Fruit fly (Drosophila melanogaster) whole organism, embryonic: ENCODE data around the gene Lsp2.
A peak's percentile ranks its signal among the peaks of the same experiment; 100 is the strongest.

ENCODE experiments used
- CG10462 ChIP-seq: fragments of 200-800 bp; sonication (Bioruptor generic); optimal IDR thresholded peaks from 2 replicates; lab custom pipeline; 2016; ENCODE audit warnings: missing biosample characterization, missing genetic modification characterization
- CG10654 ChIP-seq: fragments of 200-800 bp; sonication (Bioruptor generic); optimal IDR thresholded peaks from 2 replicates; lab custom pipeline; 2016; ENCODE audit warnings: missing biosample characterization, missing genetic modification characterization
- CG11093 ChIP-seq: fragments of 200-800 bp; sonication (Bioruptor generic); IDR thresholded peaks from 3 replicates; pipeline ENCODE4 v1.3.6; 2022; ENCODE audit warnings: missing biosample characterization, missing genetic modification characterization
- CG11696 ChIP-seq: fragments of 200-800 bp; sonication (Bioruptor generic); IDR thresholded peaks from 2 replicates; pipeline ENCODE4 v1.3.6; 2022; ENCODE audit warnings: missing biosample characterization, missing genetic modification characterization
- CG12769 ChIP-seq: fragments of 200-800 bp; sonication (Bioruptor generic); optimal IDR thresholded peaks from 2 replicates; lab custom pipeline; 2019; ENCODE audit warnings: missing biosample characterization, mild to moderate bottlenecking, missing genetic modification characterization, moderate library complexity
- CG14014 ChIP-seq: fragments of 200-800 bp; sonication (Bioruptor generic); IDR thresholded peaks from 2 replicates; pipeline ENCODE4 v1.3.6; 2022; ENCODE audit warnings: missing biosample characterization, missing genetic modification characterization
- CG14667 ChIP-seq: fragments of 200-800 bp; sonication (Bioruptor generic); IDR thresholded peaks from 2 replicates; pipeline ENCODE4 v1.3.6; 2022; ENCODE audit warnings: missing biosample characterization, missing genetic modification characterization
- CG1529 ChIP-seq: fragments of 200-800 bp; sonication (Bioruptor generic); optimal IDR thresholded peaks from 3 replicates; lab custom pipeline; 2018; ENCODE audit warnings: missing biosample characterization, missing genetic modification characterization
- CG17361 ChIP-seq: fragments of 200-800 bp; sonication (Bioruptor generic); IDR thresholded peaks from 3 replicates; pipeline ENCODE4 v1.3.6; 2022; ENCODE audit warnings: missing biosample characterization, missing genetic modification characterization
- CG17612 ChIP-seq: fragments of 200-800 bp; sonication (Bioruptor generic); IDR thresholded peaks from 2 replicates; pipeline ENCODE4 v1.3.6; 2022; ENCODE audit warnings: missing biosample characterization, missing genetic modification characterization
- CG17829 ChIP-seq: fragments of 200-800 bp; optimal IDR thresholded peaks from 2 replicates; lab custom pipeline; 2019; ENCODE audit warnings: missing biosample characterization, mild to moderate bottlenecking, missing genetic modification characterization, moderate library complexity
- CG1792 ChIP-seq: fragments of 200-800 bp; sonication (Bioruptor generic); optimal IDR thresholded peaks from 2 replicates; lab custom pipeline; 2016; ENCODE audit warnings: missing biosample characterization, missing genetic modification characterization
- CG31365 ChIP-seq: fragments of 200-800 bp; sonication (Bioruptor generic); optimal IDR thresholded peaks from 2 replicates; lab custom pipeline; 2018; ENCODE audit warnings: missing biosample characterization, mild to moderate bottlenecking, missing genetic modification characterization
- CG32767 ChIP-seq: fragments of 200-800 bp; sonication (Bioruptor generic); IDR thresholded peaks from 2 replicates; pipeline ENCODE4 v1.3.6; 2022; ENCODE audit warnings: missing biosample characterization, missing genetic modification characterization
- CG3726 ChIP-seq: fragments of 200-800 bp; sonication (Bioruptor generic); IDR thresholded peaks from 3 replicates; pipeline ENCODE4, ENCODE4 v1.3.6; 2022; ENCODE audit warnings: missing biosample characterization, missing genetic modification characterization
- CG3838 ChIP-seq: fragments of 200-800 bp; sonication (Bioruptor generic); optimal IDR thresholded peaks from 3 replicates; lab custom pipeline; 2016; ENCODE audit warnings: missing biosample characterization, missing genetic modification characterization
- CG3847 ChIP-seq: fragments of 200-800 bp; sonication (Bioruptor generic); IDR thresholded peaks from 2 replicates; pipeline ENCODE4 v1.3.6; 2022; ENCODE audit warnings: missing biosample characterization, missing genetic modification characterization
- CG3995 ChIP-seq: fragments of 200-800 bp; sonication (Bioruptor generic); optimal IDR thresholded peaks from 3 replicates; lab custom pipeline; 2016; ENCODE audit warnings: missing biosample characterization, missing genetic modification characterization
- CG4707 ChIP-seq: fragments of 200-800 bp; sonication (Bioruptor generic); optimal IDR thresholded peaks from 2 replicates; lab custom pipeline; 2018; ENCODE audit warnings: missing biosample characterization, mild to moderate bottlenecking, missing genetic modification characterization, moderate library complexity
- CG5953 ChIP-seq: fragments of 200-800 bp; sonication (Bioruptor generic); IDR thresholded peaks from 2 replicates; pipeline ENCODE4 v1.3.6; 2022; ENCODE audit warnings: missing biosample characterization, missing genetic modification characterization
- CG6813 ChIP-seq: fragments of 200-800 bp; sonication (Bioruptor generic); optimal IDR thresholded peaks from 2 replicates; lab custom pipeline; 2017; ENCODE audit warnings: missing biosample characterization, missing genetic modification characterization, mild to moderate bottlenecking, moderate library complexity, missing genetic modification reagents
- CG7839 ChIP-seq: fragments of 200-800 bp; sonication (Bioruptor generic); optimal IDR thresholded peaks from 3 replicates; lab custom pipeline; 2018; ENCODE audit warnings: missing biosample characterization, mild to moderate bottlenecking, missing genetic modification characterization, moderate library complexity
- CG8089 ChIP-seq: fragments of 200-800 bp; sonication (Bioruptor generic); optimal IDR thresholded peaks from 3 replicates; lab custom pipeline; 2016; ENCODE audit warnings: missing biosample characterization, missing genetic modification characterization
- CG9876 ChIP-seq: fragments of 200-800 bp; sonication (Bioruptor generic); optimal IDR thresholded peaks from 2 replicates; lab custom pipeline; 2016; ENCODE audit warnings: missing biosample characterization, missing genetic modification characterization
- CG9932 ChIP-seq: fragments of 200-800 bp; sonication (Bioruptor generic); IDR thresholded peaks from 2 replicates; pipeline ENCODE4 v1.3.6; 2022; ENCODE audit warnings: missing biosample characterization, missing genetic modification characterization
- Hey ChIP-seq: fragments of 200-800 bp; sonication (Bioruptor generic); optimal IDR thresholded peaks from 3 replicates; lab custom pipeline; 2018; ENCODE audit warnings: missing biosample characterization, mild to moderate bottlenecking, missing genetic modification characterization
- Hsf ChIP-seq: fragments of 200-800 bp; sonication (Bioruptor generic); optimal IDR thresholded peaks from 3 replicates; lab custom pipeline; 2016; ENCODE audit warnings: missing biosample characterization, missing genetic modification characterization
- Lhr ChIP-seq: fragments of 200-800 bp; sonication (Bioruptor generic); optimal IDR thresholded peaks from 3 replicates; lab custom pipeline; 2017; ENCODE audit warnings: mild to moderate bottlenecking, missing biosample characterization, missing genetic modification reagents, missing genetic modification characterization
- MESR4 ChIP-seq: fragments of 200-800 bp; sonication (Bioruptor generic); optimal IDR thresholded peaks from 2 replicates; lab custom pipeline; 2018; ENCODE audit warnings: missing biosample characterization, mild to moderate bottlenecking, missing genetic modification characterization, moderate library complexity
- Sry-δ ChIP-seq: fragments of 200-800 bp; sonication (Bioruptor generic); optimal IDR thresholded peaks from 2 replicates; lab custom pipeline; 2016; ENCODE audit warnings: missing biosample characterization, missing genetic modification characterization
- Stat92E ChIP-seq, 3 experiments: fragments of >200 bp in 2 of 3; fragments of 200-800 bp in 1 of 3; sonication (Bioruptor generic) in 1 of 3; optimal IDR thresholded peaks; 2 replicates each; lab custom pipeline; 2017 to 2019; ENCODE audit warnings: missing biosample characterization in 3 of 3, missing genetic modification characterization in 3 of 3, mild to moderate bottlenecking in 1 of 3, moderate library complexity in 1 of 3
- abd-A ChIP-seq: fragments of 200-800 bp; sonication (Bioruptor generic); optimal IDR thresholded peaks from 3 replicates; lab custom pipeline; 2019; ENCODE audit warnings: missing biosample characterization, mild to moderate bottlenecking, missing genetic modification characterization, moderate library complexity
- al ChIP-seq: fragments of 200-800 bp; sonication (Bioruptor generic); IDR thresholded peaks from 2 replicates; pipeline ENCODE4 v1.3.6; 2022; ENCODE audit warnings: missing biosample characterization, missing genetic modification characterization
- cad ChIP-seq: fragments of >200 bp; optimal IDR thresholded peaks from 2 replicates; lab custom pipeline; 2017; ENCODE audit warnings: missing biosample characterization, missing genetic modification characterization
- cato ChIP-seq: fragments of 200-800 bp; sonication (Bioruptor generic); optimal IDR thresholded peaks from 2 replicates; lab custom pipeline; 2016; ENCODE audit warnings: missing biosample characterization, missing genetic modification characterization, borderline replicate concordance
- dati ChIP-seq: fragments of 200-800 bp; sonication (Bioruptor generic); IDR thresholded peaks from 2 replicates; pipeline ENCODE4 v1.3.6; 2022; ENCODE audit warnings: missing biosample characterization, missing genetic modification characterization
- dmrt99B ChIP-seq: fragments of 200-800 bp; sonication (Bioruptor generic); optimal IDR thresholded peaks from 2 replicates; lab custom pipeline; 2018; ENCODE audit warnings: missing biosample characterization, mild to moderate bottlenecking, missing genetic modification characterization, moderate library complexity
- gcm2 ChIP-seq: fragments of 200-800 bp; sonication (Bioruptor generic); optimal IDR thresholded peaks from 2 replicates; lab custom pipeline; 2016; ENCODE audit warnings: missing biosample characterization, missing genetic modification characterization
- mld ChIP-seq: fragments of 200-800 bp; sonication (Bioruptor generic); IDR thresholded peaks from 3 replicates; pipeline ENCODE4 v1.3.6; 2022; ENCODE audit warnings: missing biosample characterization, missing genetic modification characterization; ENCODE audit not compliant: partially characterized antibody
- nom ChIP-seq: fragments of 200-800 bp; sonication (Bioruptor generic); optimal IDR thresholded peaks from 2 replicates; lab custom pipeline; 2017; ENCODE audit warnings: missing biosample characterization, missing genetic modification characterization, mild to moderate bottlenecking, moderate library complexity, missing genetic modification reagents
- otp ChIP-seq: fragments of 200-800 bp; sonication (Bioruptor generic); IDR thresholded peaks from 3 replicates; pipeline ENCODE4, ENCODE4 v1.3.6; 2022; ENCODE audit warnings: missing biosample characterization, missing genetic modification characterization
- pita ChIP-seq: fragments of 200-800 bp; sonication (Bioruptor generic); optimal IDR thresholded peaks from 2 replicates; lab custom pipeline; 2017; ENCODE audit warnings: missing biosample characterization, mild to moderate bottlenecking, missing genetic modification characterization
- prd ChIP-seq, 3 experiments: fragments of >200 bp in 2 of 3; fragments of 200-800 bp in 1 of 3; sonication (Bioruptor generic) in 1 of 3; optimal IDR thresholded peaks in 2 of 3; IDR thresholded peaks in 1 of 3; 2 replicates in 2 of 3; 3 replicates in 1 of 3; pipeline versions ENCODE4 v1.3.6 to Lab custom; 2017 to 2022; ENCODE audit warnings: missing biosample characterization in 1 of 3, missing genetic modification characterization in 1 of 3
- sim ChIP-seq: fragments of 200-800 bp; sonication (Bioruptor generic); IDR thresholded peaks from 2 replicates; pipeline ENCODE4 v1.3.6; 2022; ENCODE audit warnings: missing biosample characterization, missing genetic modification characterization
- sima ChIP-seq: fragments of 200-800 bp; sonication (Bioruptor generic); optimal IDR thresholded peaks from 2 replicates; lab custom pipeline; 2016; ENCODE audit warnings: missing biosample characterization, missing genetic modification characterization
- trh ChIP-seq: fragments of 200-800 bp; sonication (Bioruptor generic); optimal IDR thresholded peaks from 2 replicates; lab custom pipeline; 2016; ENCODE audit warnings: missing biosample characterization, missing genetic modification characterization
- tx ChIP-seq: fragments of 200-800 bp; sonication (Bioruptor generic); optimal IDR thresholded peaks from 2 replicates; lab custom pipeline; 2016; ENCODE audit warnings: missing biosample characterization, missing genetic modification characterization
- zen ChIP-seq: fragments of 200-800 bp; sonication (Bioruptor generic); optimal IDR thresholded peaks from 3 replicates; lab custom pipeline; 2018; ENCODE audit warnings: missing biosample characterization, mild to moderate bottlenecking, missing genetic modification characterization, moderate library complexity

Gene Lsp2

dm6 chr3L:12081679-12082520 is 47.3 kb upstream of the Lsp2 start, which contains the start of gene Sema5c (continued):
- TF ChIP-seq dati (GFP tag; lab: Robert Waterston, UW) (no peak), trh (peak; percentile 57), CG3995 (GFP tag; lab: Kevin White, UChicago) (no peak), CG3847 (GFP tag; lab: Robert Waterston, UW) (no peak), pita (GFP tag; lab: Kevin White, UChicago) (no peak), CG14014 (GFP tag; lab: Robert Waterston, UW) (peak; percentile 42; the same call in 1 of the 2 replicates), CG14667 (peak; percentile 31), zen (tag; lab: Kevin White, UChicago) (peak; percentile 43), cato (GFP tag; lab: Kevin White, UChicago) (peak; percentile 8), CG5953 (0 out of 2 replicates have a peak, but pooled peaks have one; percentile 44), CG17612 (GFP tag; lab: Robert Waterston, UW) (no peak), CG17361 (GFP tag; lab: Robert Waterston, UW) (peak; percentile 96), CG9876 (GFP tag; lab: Kevin White, UChicago) (no peak), gcm2 (GFP tag; lab: Kevin White, UChicago) (no peak), Lhr (no peak), Stat92E (GFP tag; optimal IDR thresholded peaks at IDR 0.05; lab: Kevin White, UChicago) (peak in 1 of 3 experiments; percentile 10), CG10462 (GFP tag; lab: Kevin White, UChicago) (peak; percentile 58), CG8089 (GFP tag; lab: Kevin White, UChicago) (peak; percentile 28), CG11093 (GFP tag; lab: Robert Waterston, UW) (0 out of 3 replicates have a peak, but pooled peaks have one; percentile 39), CG1792 (GFP tag; lab: Kevin White, UChicago) (no peak), CG9932 (GFP tag; lab: Robert Waterston, UW) (peak; percentile 55), cad (no peak), tx (GFP tag; lab: Kevin White, UChicago) (no peak), MESR4 (no peak), CG7839 (tag; lab: Kevin White, UChicago) (peak; percentile 77), sim (no peak), CG3838 (GFP tag; lab: Kevin White, UChicago) (peak; percentile 16), al (GFP tag; lab: Robert Waterston, UW) (peak; percentile 53), CG4707 (peak; percentile 35), CG12769 (tag; lab: Kevin White, UChicago) (peak; percentile 37), sima (GFP tag; lab: Kevin White, UChicago) (no peak), mld (GFP tag; lab: Robert Waterston, UW) (no peak), dmrt99B (peak; percentile 77), Sry-δ (no peak), CG11696 (GFP tag; lab: Robert Waterston, UW) (0 out of 2 replicates have a peak, but pooled peaks have one; percentile 26), CG10654 (GFP tag; lab: Kevin White, UChicago) (peak; percentile 9), CG1529 (GFP tag; lab: Kevin White, UChicago) (peak; percentile 23), CG31365 (no peak), abd-A (tag; lab: Kevin White, UChicago) (peak; percentile 43), CG32767 (GFP tag; lab: Robert Waterston, UW) (no peak), otp (GFP tag; lab: Robert Waterston, UW) (0 out of 3 replicates have a peak, but pooled peaks have one; percentile 25), prd (optimal IDR thresholded peaks at IDR 0.05; lab: Kevin White, UChicago) (no peak), prd (GFP tag; IDR thresholded peaks at IDR 0.05; lab: Robert Waterston, UW) (peak; percentile 67; the same call in 1 of the 3 replicates), CG17829 (peak; percentile 80), nom (peak; percentile 48), Hsf (no peak), CG6813 (GFP tag; lab: Kevin White, UChicago) (peak; percentile 47), CG3726 (no peak), Hey (peak; percentile 2)
